Fruit fly (Drosophila melanogaster) whole organism, embryonic: ENCODE data around the gene CG10383.
A peak's percentile ranks its signal among the peaks of the same experiment; 100 is the strongest.

Experiments used
- Bteb2 ChIP-seq: fragments of 200-800 bp; sonication (Bioruptor generic); optimal IDR thresholded peaks from 2 replicates; lab custom pipeline; 2016; ENCODE audit warnings: missing biosample characterization, missing genetic modification characterization
- CG10147 ChIP-seq: fragments of 200-800 bp; sonication (Bioruptor generic); optimal IDR thresholded peaks from 2 replicates; lab custom pipeline; 2019; ENCODE audit warnings: missing biosample characterization, mild to moderate bottlenecking, missing genetic modification characterization, moderate library complexity
- CG10274 ChIP-seq: fragments of 200-800 bp; sonication (Bioruptor generic); optimal IDR thresholded peaks from 3 replicates; lab custom pipeline; 2017; ENCODE audit warnings: missing biosample characterization, mild to moderate bottlenecking, missing genetic modification characterization
- CG10654 ChIP-seq: fragments of 200-800 bp; sonication (Bioruptor generic); optimal IDR thresholded peaks from 2 replicates; lab custom pipeline; 2016; ENCODE audit warnings: missing biosample characterization, missing genetic modification characterization
- CG11456 ChIP-seq: fragments of 200-800 bp; sonication (Bioruptor generic); IDR thresholded peaks from 3 replicates; pipeline ENCODE4 v1.3.6; 2022; ENCODE audit warnings: missing biosample characterization, missing genetic modification characterization
- CG11696 ChIP-seq: fragments of 200-800 bp; sonication (Bioruptor generic); IDR thresholded peaks from 2 replicates; pipeline ENCODE4 v1.3.6; 2022; ENCODE audit warnings: missing biosample characterization, missing genetic modification characterization
- CG15073 ChIP-seq: fragments of 200-800 bp; sonication (Bioruptor generic); optimal IDR thresholded peaks from 2 replicates; lab custom pipeline; 2016; ENCODE audit warnings: missing biosample characterization, missing genetic modification characterization
- CG17385 ChIP-seq: fragments of 200-800 bp; sonication (Bioruptor generic); optimal IDR thresholded peaks from 3 replicates; lab custom pipeline; 2018; ENCODE audit warnings: missing biosample characterization, mild to moderate bottlenecking, missing genetic modification characterization
- CG34224 ChIP-seq: fragments of 200-800 bp; sonication (Bioruptor generic); IDR thresholded peaks from 3 replicates; pipeline ENCODE4 v1.3.6; 2022; ENCODE audit warnings: missing biosample characterization, missing genetic modification characterization; ENCODE audit not compliant: partially characterized antibody
- CG3726 ChIP-seq: fragments of 200-800 bp; sonication (Bioruptor generic); IDR thresholded peaks from 3 replicates; pipeline ENCODE4, ENCODE4 v1.3.6; 2022; ENCODE audit warnings: missing biosample characterization, missing genetic modification characterization
- CG7357 ChIP-seq: fragments of 200-800 bp; sonication (Bioruptor generic); IDR thresholded peaks from 3 replicates; pipeline ENCODE4 v1.3.6; 2022; ENCODE audit warnings: missing biosample characterization, missing genetic modification characterization
- CG7745 ChIP-seq: fragments of 200-800 bp; sonication (Bioruptor generic); optimal IDR thresholded peaks from 2 replicates; lab custom pipeline; 2018; ENCODE audit warnings: missing biosample characterization, mild to moderate bottlenecking, missing genetic modification characterization, moderate library complexity
- CG7963 ChIP-seq: fragments of 200-800 bp; sonication (Bioruptor generic); IDR thresholded peaks from 3 replicates; pipeline ENCODE4 v1.3.6; 2022; ENCODE audit warnings: missing biosample characterization, missing genetic modification characterization; ENCODE audit not compliant: partially characterized antibody
- CG8478 ChIP-seq: fragments of >200 bp; optimal IDR thresholded peaks from 2 replicates; lab custom pipeline; 2018
- CG9797 ChIP-seq: fragments of 200-800 bp; sonication (Bioruptor generic); optimal IDR thresholded peaks from 3 replicates; lab custom pipeline; 2018; ENCODE audit warnings: missing biosample characterization, mild to moderate bottlenecking, missing genetic modification characterization
- Dfd ChIP-seq, 2 experiments: fragments of >200 bp; optimal IDR thresholded peaks; 2 replicates each; lab custom pipeline; 2017; ENCODE audit warnings: missing biosample characterization in 2 of 2, missing genetic modification characterization in 2 of 2
- Dref ChIP-seq: fragments of 200-800 bp; sonication (Bioruptor generic); IDR thresholded peaks from 2 replicates; pipeline ENCODE4 v1.3.6; 2022; ENCODE audit warnings: missing biosample characterization, missing genetic modification characterization
- Drgx ChIP-seq: fragments of 200-800 bp; sonication (Bioruptor generic); IDR thresholded peaks from 2 replicates; pipeline ENCODE4 v1.3.6; 2022; ENCODE audit warnings: missing biosample characterization, missing genetic modification characterization
- ERR ChIP-seq: fragments of 200-800 bp; sonication (Bioruptor generic); optimal IDR thresholded peaks from 2 replicates; lab custom pipeline; 2016; ENCODE audit warnings: missing biosample characterization, missing genetic modification characterization
- Fer2 ChIP-seq: fragments of 200-800 bp; sonication (Bioruptor generic); optimal IDR thresholded peaks from 2 replicates; lab custom pipeline; 2018; ENCODE audit warnings: missing biosample characterization, mild to moderate bottlenecking, missing genetic modification characterization, moderate library complexity
- Fer3 ChIP-seq: fragments of 200-800 bp; sonication (Bioruptor generic); optimal IDR thresholded peaks from 2 replicates; lab custom pipeline; 2018; ENCODE audit warnings: missing biosample characterization, mild to moderate bottlenecking, missing genetic modification characterization, moderate library complexity
- Hmx ChIP-seq: fragments of 200-800 bp; sonication (Bioruptor generic); optimal IDR thresholded peaks from 2 replicates; lab custom pipeline; 2016; ENCODE audit warnings: missing biosample characterization, missing genetic modification characterization
- Jarid2 ChIP-seq: fragments of 200-800 bp; sonication (Bioruptor generic); optimal IDR thresholded peaks from 3 replicates; lab custom pipeline; 2017; ENCODE audit warnings: mild to moderate bottlenecking, missing biosample characterization, missing genetic modification reagents, missing genetic modification characterization
- MESR4 ChIP-seq: fragments of 200-800 bp; sonication (Bioruptor generic); optimal IDR thresholded peaks from 2 replicates; lab custom pipeline; 2018; ENCODE audit warnings: missing biosample characterization, mild to moderate bottlenecking, missing genetic modification characterization, moderate library complexity
- NC2α ChIP-seq: fragments of 200-800 bp; sonication (Bioruptor generic); optimal IDR thresholded peaks from 2 replicates; lab custom pipeline; 2016; ENCODE audit warnings: missing biosample characterization, missing genetic modification characterization
- NfI ChIP-seq: fragments of 200-800 bp; sonication (Bioruptor generic); optimal IDR thresholded peaks from 3 replicates; lab custom pipeline; 2018; ENCODE audit warnings: missing biosample characterization, mild to moderate bottlenecking, missing genetic modification characterization, moderate library complexity
- Optix ChIP-seq: fragments of 200-800 bp; sonication (Bioruptor generic); IDR thresholded peaks from 3 replicates; pipeline ENCODE4 v1.3.6; 2022; ENCODE audit warnings: missing biosample characterization, missing genetic modification characterization
- PHDP ChIP-seq: fragments of 200-800 bp; sonication (Bioruptor generic); optimal IDR thresholded peaks from 3 replicates; lab custom pipeline; 2018; ENCODE audit warnings: missing biosample characterization, mild to moderate bottlenecking, missing genetic modification characterization, moderate library complexity
- Rx ChIP-seq: fragments of 200-800 bp; sonication (Bioruptor generic); IDR thresholded peaks from 2 replicates; pipeline ENCODE4 v1.3.6; 2022; ENCODE audit warnings: missing biosample characterization, missing genetic modification characterization
- Xbp1 ChIP-seq: fragments of 200-800 bp; sonication (Bioruptor generic); optimal IDR thresholded peaks from 3 replicates; lab custom pipeline; 2016; ENCODE audit warnings: missing biosample characterization, mild to moderate bottlenecking, missing genetic modification characterization
- bcd ChIP-seq: fragments of 200-800 bp; sonication (Bioruptor generic); optimal IDR thresholded peaks from 2 replicates; lab custom pipeline; 2017; ENCODE audit warnings: missing biosample characterization, mild to moderate bottlenecking, missing genetic modification characterization
- bowl ChIP-seq: fragments of 200-800 bp; sonication (Bioruptor generic); IDR thresholded peaks from 2 replicates; pipeline ENCODE4 v1.3.6; 2022; ENCODE audit warnings: missing biosample characterization, missing genetic modification characterization
- chn ChIP-seq: fragments of 200-800 bp; sonication (Bioruptor generic); optimal IDR thresholded peaks from 2 replicates; lab custom pipeline; 2016; ENCODE audit warnings: missing biosample characterization, missing genetic modification characterization
- corto ChIP-seq: fragments of 200-800 bp; sonication (Bioruptor generic); optimal IDR thresholded peaks from 2 replicates; lab custom pipeline; 2016; ENCODE audit warnings: missing biosample characterization, mild to moderate bottlenecking, missing genetic modification characterization, moderate library complexity
- eyg ChIP-seq: fragments of 200-800 bp; sonication (Bioruptor generic); optimal IDR thresholded peaks from 3 replicates; lab custom pipeline; 2016; ENCODE audit warnings: missing biosample characterization, missing genetic modification characterization
- fu2 ChIP-seq: fragments of 200-800 bp; sonication (Bioruptor generic); optimal IDR thresholded peaks from 2 replicates; lab custom pipeline; 2016; ENCODE audit warnings: missing biosample characterization, missing genetic modification characterization
- gce ChIP-seq: fragments of 200-800 bp; sonication (Bioruptor generic); IDR thresholded peaks from 3 replicates; pipeline ENCODE4 v1.3.6; 2022; ENCODE audit warnings: missing biosample characterization, missing genetic modification characterization
- gt ChIP-seq: fragments of 200-800 bp; sonication (Bioruptor generic); IDR thresholded peaks from 2 replicates; pipeline ENCODE4 v1.3.6; 2022; ENCODE audit warnings: missing biosample characterization, missing genetic modification characterization
- h ChIP-seq: fragments of >200 bp; optimal IDR thresholded peaks from 2 replicates; lab custom pipeline; 2017
- hth ChIP-seq: fragments of >200 bp; optimal IDR thresholded peaks from 2 replicates; lab custom pipeline; 2017; ENCODE audit warnings: inconsistent platforms
- inv ChIP-seq: fragments of 200-800 bp; sonication (Bioruptor generic); IDR thresholded peaks from 2 replicates; pipeline ENCODE4 v1.3.6; 2022; ENCODE audit warnings: missing biosample characterization, missing genetic modification characterization; ENCODE audit not compliant: partially characterized antibody
- mirr ChIP-seq: fragments of 200-800 bp; sonication (Bioruptor generic); optimal IDR thresholded peaks from 3 replicates; lab custom pipeline; 2018; ENCODE audit warnings: missing biosample characterization, mild to moderate bottlenecking, missing genetic modification characterization
- nau ChIP-seq: fragments of 200-800 bp; sonication (Bioruptor generic); optimal IDR thresholded peaks from 3 replicates; lab custom pipeline; 2017; ENCODE audit warnings: missing biosample characterization, mild to moderate bottlenecking, missing genetic modification characterization, missing genetic modification reagents
- pnt ChIP-seq: fragments of 200-800 bp; sonication (Bioruptor generic); optimal IDR thresholded peaks from 3 replicates; lab custom pipeline; 2016; ENCODE audit warnings: missing biosample characterization, missing genetic modification characterization
- pzg ChIP-seq: fragments of 200-800 bp; sonication (Bioruptor generic); optimal IDR thresholded peaks from 3 replicates; lab custom pipeline; 2018; ENCODE audit warnings: missing biosample characterization, mild to moderate bottlenecking, missing genetic modification characterization, moderate library complexity
- ro ChIP-seq: fragments of 200-800 bp; sonication (Bioruptor generic); IDR thresholded peaks from 2 replicates; pipeline ENCODE4 v1.3.6; 2022; ENCODE audit warnings: missing biosample characterization, missing genetic modification characterization
- sisA ChIP-seq: fragments of 200-800 bp; sonication (Bioruptor generic); IDR thresholded peaks from 2 replicates; pipeline ENCODE4 v1.3.6; 2022; ENCODE audit warnings: missing biosample characterization, missing genetic modification characterization
- tin ChIP-seq: fragments of 200-800 bp; sonication (Bioruptor generic); optimal IDR thresholded peaks from 3 replicates; lab custom pipeline; 2016; ENCODE audit warnings: missing biosample characterization, missing genetic modification characterization
- vnd ChIP-seq: fragments of 200-800 bp; sonication (Bioruptor generic); IDR thresholded peaks from 3 replicates; pipeline ENCODE4 v1.3.6; 2022; ENCODE audit warnings: missing biosample characterization, missing genetic modification characterization; ENCODE audit not compliant: partially characterized antibody
- zfh1 ChIP-seq: fragments of 200-800 bp; sonication (Bioruptor generic); IDR thresholded peaks from 3 replicates; pipeline ENCODE4 v1.3.6; 2022; ENCODE audit warnings: missing biosample characterization, missing genetic modification characterization

Gene CG10383

dm6 chr2L:18702721-18703488, 7.5 kb upstream of the CG10383 start, which contains the start of the genes CG10376 and CG10343 (continued):
- TF ChIP-seq NfI (GFP tag; lab: Kevin White, UChicago) (peak; percentile 86), CG11696 (GFP tag; lab: Robert Waterston, UW) (0 out of 2 replicates have a peak, but pooled peaks have one; percentile 33), zfh1 (GFP tag; lab: Robert Waterston, UW) (peak; percentile 76), bowl (GFP tag; lab: Robert Waterston, UW) (peak; percentile 59; the same call in 1 of the 2 replicates), ERR (no peak), NC2α (GFP tag; lab: Kevin White, UChicago) (no peak), CG7963 (GFP tag; lab: Robert Waterston, UW) (peak; percentile 67), CG10147 (GFP tag; lab: Kevin White, UChicago) (peak; percentile 90), Hmx (GFP tag; lab: Kevin White, UChicago) (no peak), Rx (GFP tag; lab: Robert Waterston, UW) (peak; percentile 59), CG8478 (peak; percentile 3), Optix (GFP tag; lab: Robert Waterston, UW) (0 out of 3 replicates have a peak, but pooled peaks have one; percentile 41), PHDP (peak; percentile 89), CG9797 (GFP tag; lab: Kevin White, UChicago) (peak; percentile 92), mirr (peak; percentile 28), pnt (GFP tag; lab: Kevin White, UChicago) (peak; percentile 60), Dref (GFP tag; lab: Robert Waterston, UW) (peak; percentile 56), sisA (peak; percentile 86), gt (GFP tag; lab: Robert Waterston, UW) (peak; percentile 57; the same call in 1 of the 2 replicates), CG15073 (GFP tag; lab: Kevin White, UChicago) (peak; percentile 53), Dfd (GFP tag; optimal IDR thresholded peaks at IDR 0.05; lab: Kevin White, UChicago) (peak; percentile 21 to 90), CG34224 (GFP tag; lab: Robert Waterston, UW) (no peak), CG10654 (GFP tag; lab: Kevin White, UChicago) (peak; percentile 84), gce (GFP tag; lab: Robert Waterston, UW) (no peak), hth (lab: Kevin White, UChicago) (no peak), CG7357 (peak; percentile 99), tin (GFP tag; lab: Kevin White, UChicago) (peak; percentile 84), CG10274 (GFP tag; lab: Kevin White, UChicago) (peak; percentile 40), MESR4 (GFP tag; lab: Kevin White, UChicago) (peak; percentile 65), Xbp1 (GFP tag; lab: Kevin White, UChicago) (peak; percentile 93), bcd (GFP tag; lab: Kevin White, UChicago) (peak; percentile 89), Jarid2 (GFP tag; lab: Kevin White, UChicago) (peak; percentile 29), h (lab: Kevin White, UChicago) (no peak), inv (GFP tag; lab: Robert Waterston, UW) (no peak), chn (peak; percentile 70), CG17385 (GFP tag; lab: Kevin White, UChicago) (peak; percentile 79), CG3726 (GFP tag; lab: Robert Waterston, UW) (peak; percentile 70; the same call in 2 of the 3 replicates), Bteb2 (GFP tag; lab: Kevin White, UChicago) (no peak), nau (GFP tag; lab: Kevin White, UChicago) (no peak), Fer3 (tag; lab: Kevin White, UChicago) (peak; percentile 87), CG7745 (tag; lab: Kevin White, UChicago) (no peak), Fer2 (tag; lab: Kevin White, UChicago) (peak; percentile 88), CG11456 (peak; percentile 76; the same call in 2 of the 3 replicates), eyg (GFP tag; lab: Kevin White, UChicago) (no peak), pzg (GFP tag; lab: Kevin White, UChicago) (peak; percentile 52), ro (peak; percentile 59), fu2 (GFP tag; lab: Kevin White, UChicago) (peak; percentile 30), vnd (GFP tag; lab: Robert Waterston, UW) (no peak), corto (GFP tag; lab: Kevin White, UChicago) (peak; percentile 44), Drgx (GFP tag; lab: Robert Waterston, UW) (peak; percentile 76; the same call in 1 of the 2 replicates)
